Worm (Caenorhabditis elegans) whole organism, mixed stage, embryonic: ENCODE measurements around the gene ssq-4.
"Not testable (repeated sequence)": the region's sequence is repeated elsewhere in the genome, so short reads cannot be mapped to it uniquely, and the experiment has no call there.

ENCODE experiments used
- bed-3 ChIP-seq: fragments of 200-800 bp; sonication (Bioruptor generic); optimal IDR thresholded peaks from 3 replicates; lab custom pipeline; 2018; ENCODE audit warnings: mild to moderate bottlenecking, missing genetic modification characterization, moderate library complexity, missing compliant biosample characterization
- blmp-1 ChIP-seq: fragments of 150-350 bp; optimal IDR thresholded peaks from 2 replicates; lab custom pipeline; 2014; ENCODE audit warnings: missing biosample characterization, missing genetic modification characterization
- elt-1 ChIP-seq: sonication (generic microtip); optimal IDR thresholded peaks from 2 replicates; lab custom pipeline; 2017; ENCODE audit warnings: missing genetic modification characterization, mild to moderate bottlenecking, missing compliant biosample characterization, antibody characterized with exemption, moderate library complexity, borderline replicate concordance; ENCODE audit not compliant: insufficient read depth
- elt-3 ChIP-seq: fragments of 150-350 bp; optimal IDR thresholded peaks from 2 replicates; lab custom pipeline; 2014; ENCODE audit warnings: missing biosample characterization, missing genetic modification characterization
- lin-13 ChIP-seq: fragments of 150-350 bp; optimal IDR thresholded peaks from 2 replicates; lab custom pipeline; 2014; ENCODE audit warnings: missing biosample characterization, missing genetic modification characterization
- mep-1 ChIP-seq: fragments of 150-350 bp; optimal IDR thresholded peaks from 2 replicates; lab custom pipeline; 2017; ENCODE audit warnings: missing biosample characterization, missing genetic modification reagents, missing genetic modification characterization, inconsistent platforms
- nhr-237 ChIP-seq: fragments of 150-350 bp; optimal IDR thresholded peaks from 2 replicates; lab custom pipeline; 2014; ENCODE audit warnings: missing biosample characterization, missing genetic modification characterization
- nhr-28 ChIP-seq: fragments of 150-350 bp; optimal IDR thresholded peaks from 2 replicates; lab custom pipeline; 2014; ENCODE audit warnings: missing biosample characterization, missing genetic modification characterization
- pha-4 ChIP-seq: fragments of 150-350 bp; optimal IDR thresholded peaks from 2 replicates; lab custom pipeline; 2018; ENCODE audit warnings: missing biosample characterization, missing genetic modification reagents, missing genetic modification characterization
- sem-2 ChIP-seq: fragments of 200-800 bp; sonication (Bioruptor generic); optimal IDR thresholded peaks from 2 replicates; lab custom pipeline; 2018; ENCODE audit warnings: mild to moderate bottlenecking, missing genetic modification characterization, missing compliant biosample characterization
- tbx-8 ChIP-seq: fragments of 200-800 bp; sonication (Bioruptor generic); optimal IDR thresholded peaks from 2 replicates; lab custom pipeline; 2018; ENCODE audit warnings: mild to moderate bottlenecking, missing genetic modification characterization, moderate library complexity, missing compliant biosample characterization
- unc-120 ChIP-seq: sonication (generic microtip); optimal IDR thresholded peaks from 2 replicates; lab custom pipeline; 2017; ENCODE audit warnings: missing genetic modification characterization, missing compliant biosample characterization; ENCODE audit not compliant: poor library complexity, severe bottlenecking
- unc-39 ChIP-seq: fragments of 150-350 bp; optimal IDR thresholded peaks from 2 replicates; lab custom pipeline; 2014; ENCODE audit warnings: missing biosample characterization, missing genetic modification characterization
- ztf-11 ChIP-seq: fragments of 150-350 bp; optimal IDR thresholded peaks from 2 replicates; lab custom pipeline; 2014; ENCODE audit warnings: missing biosample characterization, missing genetic modification characterization

DNA sequence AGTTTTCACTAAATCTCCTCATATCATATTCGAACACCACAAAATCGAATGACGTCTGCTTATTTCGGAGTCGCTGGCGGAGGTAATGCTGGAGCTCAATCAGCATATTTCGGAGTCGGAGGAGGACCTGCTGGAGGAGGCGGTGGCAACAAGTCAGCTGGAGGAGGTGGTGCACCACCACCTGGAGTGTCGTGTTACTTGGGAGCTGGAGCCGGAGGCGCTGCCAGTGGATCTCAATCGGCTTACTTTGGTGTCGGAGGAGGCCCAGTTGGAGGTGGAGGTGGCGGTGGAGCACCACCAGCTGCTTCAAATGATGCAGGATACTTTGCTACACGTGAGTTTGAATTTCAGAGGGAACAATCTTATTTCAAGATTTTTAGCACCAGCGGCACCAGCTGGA lies at the start of gene ssq-4:
- TF ChIP-seq elt-1 (tag; lab: Kevin White, UChicago); lin-13 (tag; lab: Kevin White, UChicago); elt-3; sem-2 (GFP tag; lab: Kevin White, UChicago); nhr-237 (tag; lab: Kevin White, UChicago); unc-39 (tag; lab: Kevin White, UChicago); unc-120 (tag; lab: Kevin White, UChicago); mep-1 (tag; lab: Kevin White, UChicago); blmp-1 (tag; lab: Kevin White, UChicago); ztf-11; tbx-8; pha-4 (tag; lab: Kevin White, UChicago); bed-3 (GFP tag; lab: Kevin White, UChicago); nhr-28: not testable (repeated sequence)
